Worm (Caenorhabditis elegans) whole organism, L1 larva: ENCODE data around the gene F55C12.2.

ENCODE experiments used
- C16A3.4 ChIP-seq: fragments of 150-350 bp; optimal IDR thresholded peaks from 2 replicates; lab custom pipeline; 2014; ENCODE audit warnings: missing biosample characterization, missing genetic modification characterization
- C34B4.2 ChIP-seq: sonication (generic microtip); optimal IDR thresholded peaks from 2 replicates; lab custom pipeline; 2017; ENCODE audit warnings: mild to moderate bottlenecking, missing genetic modification characterization, missing compliant biosample characterization
- Y116A8C.19 ChIP-seq: sonication (generic microtip); optimal IDR thresholded peaks from 2 replicates; lab custom pipeline; 2016; ENCODE audit warnings: missing compliant biosample characterization, missing genetic modification characterization, borderline replicate concordance
- aha-1 ChIP-seq: fragments of 150-350 bp; optimal IDR thresholded peaks from 2 replicates; lab custom pipeline; 2014; ENCODE audit warnings: missing biosample characterization, missing genetic modification characterization
- alr-1 ChIP-seq: fragments of 200-800 bp; sonication (Bioruptor generic); optimal IDR thresholded peaks from 2 replicates; lab custom pipeline; 2018; ENCODE audit warnings: borderline replicate concordance, mild to moderate bottlenecking, missing genetic modification characterization, missing compliant biosample characterization
- aly-2 ChIP-seq: fragments of 150-350 bp; optimal IDR thresholded peaks from 2 replicates; lab custom pipeline; 2014; ENCODE audit warnings: missing biosample characterization, missing genetic modification characterization
- ama-1 ChIP-seq: fragments of 150-350 bp; optimal IDR thresholded peaks from 2 replicates; lab custom pipeline; 2014
- blmp-1 ChIP-seq: fragments of 150-350 bp; optimal IDR thresholded peaks from 2 replicates; lab custom pipeline; 2014; ENCODE audit warnings: missing biosample characterization, missing genetic modification characterization
- ceh-63 ChIP-seq: fragments of 200-800 bp; sonication (Bioruptor generic); optimal IDR thresholded peaks from 2 replicates; lab custom pipeline; 2018; ENCODE audit warnings: mild to moderate bottlenecking, missing genetic modification characterization, missing compliant biosample characterization
- ceh-8 ChIP-seq: fragments of 200-800 bp; sonication (Bioruptor generic); optimal IDR thresholded peaks from 2 replicates; lab custom pipeline; 2018; ENCODE audit warnings: mild to moderate bottlenecking, missing genetic modification characterization, moderate library complexity, missing compliant biosample characterization
- ceh-82 ChIP-seq, 3 experiments: fragments of 150-350 bp in 1 of 3; sonication (generic microtip) in 2 of 3; optimal IDR thresholded peaks; 2 replicates each; lab custom pipeline; 2014 to 2017; ENCODE audit warnings: missing biosample characterization in 3 of 3, missing genetic modification characterization in 3 of 3
- dpl-1 ChIP-seq, 3 experiments: fragments of 150-350 bp in 2 of 3; sonication (generic microtip) in 1 of 3; optimal IDR thresholded peaks; 2 replicates each; lab custom pipeline; 2014 to 2017; ENCODE audit warnings: missing biosample characterization in 3 of 3, missing genetic modification characterization in 3 of 3, missing genetic modification reagents in 3 of 3
- efl-1 ChIP-seq, 4 experiments: fragments of 150-350 bp; optimal IDR thresholded peaks in 3 of 4; peaks in 1 of 4; 1 replicate in 1 of 4; 2 replicates in 3 of 4; lab custom pipeline; 2014; ENCODE audit warnings: missing biosample characterization in 2 of 4, missing genetic modification characterization in 2 of 4, missing genetic modification reagents in 2 of 4
- elt-2 ChIP-seq: sonication (generic microtip); optimal IDR thresholded peaks from 2 replicates; lab custom pipeline; 2016; ENCODE audit warnings: missing genetic modification characterization, mild to moderate bottlenecking, inconsistent platforms, missing compliant biosample characterization, missing genetic modification reagents
- fkh-10 ChIP-seq: sonication (generic microtip); optimal IDR thresholded peaks from 2 replicates; lab custom pipeline; 2017; ENCODE audit warnings: missing biosample characterization, missing genetic modification reagents, missing genetic modification characterization
- fos-1 ChIP-seq: fragments of 150-350 bp; optimal IDR thresholded peaks from 2 replicates; lab custom pipeline; 2014; ENCODE audit warnings: missing biosample characterization, missing genetic modification characterization
- grh-1 ChIP-seq: fragments of 200-800 bp; sonication (Bioruptor generic); IDR thresholded peaks from 2 replicates; pipeline ENCODE4 v1.3.6; 2022; ENCODE audit warnings: missing genetic modification reagents, missing genetic modification characterization, missing compliant biosample characterization
- hpl-2 ChIP-seq: fragments of 150-350 bp; optimal IDR thresholded peaks from 2 replicates; lab custom pipeline; 2014; ENCODE audit warnings: missing biosample characterization, missing genetic modification reagents, missing genetic modification characterization
- isw-1 ChIP-seq: fragments of 200-800 bp; sonication (Bioruptor generic); IDR thresholded peaks from 2 replicates; pipeline ENCODE4 v1.3.6; 2022; ENCODE audit warnings: missing genetic modification characterization, missing compliant biosample characterization
- jun-1 ChIP-seq: fragments of 150-350 bp; optimal IDR thresholded peaks from 2 replicates; lab custom pipeline; 2014; ENCODE audit warnings: missing biosample characterization, missing genetic modification reagents, missing genetic modification characterization
- lin-13 ChIP-seq: fragments of 150-350 bp; optimal IDR thresholded peaks from 2 replicates; lab custom pipeline; 2014; ENCODE audit warnings: missing biosample characterization, missing genetic modification reagents, missing genetic modification characterization
- lin-14 ChIP-seq: fragments of 200-800 bp; sonication (Bioruptor generic); optimal IDR thresholded peaks from 2 replicates; lab custom pipeline; 2018; ENCODE audit warnings: mild to moderate bottlenecking, missing genetic modification characterization, moderate library complexity, missing compliant biosample characterization
- lin-35 ChIP-seq, 2 experiments: fragments of 150-350 bp; optimal IDR thresholded peaks; 2 replicates each; lab custom pipeline; 2014; ENCODE audit warnings: missing biosample characterization in 2 of 2, missing genetic modification characterization in 2 of 2, missing genetic modification reagents in 2 of 2
- lin-39 ChIP-seq: fragments of 150-350 bp; optimal IDR thresholded peaks from 2 replicates; lab custom pipeline; 2014; ENCODE audit warnings: missing biosample characterization, missing genetic modification reagents, missing genetic modification characterization
- lir-3 ChIP-seq: sonication (generic microtip); optimal IDR thresholded peaks from 2 replicates; lab custom pipeline; 2016; ENCODE audit warnings: mild to moderate bottlenecking, missing genetic modification characterization, moderate library complexity, missing compliant biosample characterization; ENCODE audit not compliant: poor library complexity
- lsy-2 ChIP-seq, 2 experiments: fragments of 150-350 bp; optimal IDR thresholded peaks; 2 replicates each; lab custom pipeline; 2014; ENCODE audit warnings: missing biosample characterization in 2 of 2, missing genetic modification characterization in 2 of 2
- mdl-1 ChIP-seq, 2 experiments: fragments of 150-350 bp; optimal IDR thresholded peaks; 2 replicates each; lab custom pipeline; 2014 to 2017; ENCODE audit warnings: missing biosample characterization in 2 of 2, missing genetic modification characterization in 2 of 2, inconsistent platforms in 1 of 2
- mep-1 ChIP-seq: fragments of 150-350 bp; optimal IDR thresholded peaks from 2 replicates; lab custom pipeline; 2014; ENCODE audit warnings: missing biosample characterization, missing genetic modification characterization
- nhr-11 ChIP-seq: fragments of 150-350 bp; optimal IDR thresholded peaks from 2 replicates; lab custom pipeline; 2014; ENCODE audit warnings: missing biosample characterization, missing genetic modification characterization
- nhr-19 ChIP-seq: fragments of 200-800 bp; sonication (Bioruptor generic); conservative IDR thresholded peaks from 2 replicates; pipeline ENCODE4 v1.3.6; 2022; ENCODE audit warnings: missing genetic modification characterization, missing compliant biosample characterization
- nhr-20 ChIP-seq: sonication (generic microtip); optimal IDR thresholded peaks from 2 replicates; lab custom pipeline; 2016; ENCODE audit warnings: mild to moderate bottlenecking, missing genetic modification characterization, missing compliant biosample characterization
- nhr-237 ChIP-seq: fragments of 150-350 bp; optimal IDR thresholded peaks from 2 replicates; lab custom pipeline; 2014; ENCODE audit warnings: missing biosample characterization, missing genetic modification characterization
- nhr-28 ChIP-seq: fragments of 150-350 bp; optimal IDR thresholded peaks from 2 replicates; lab custom pipeline; 2014; ENCODE audit warnings: missing biosample characterization, missing genetic modification characterization
- nhr-71 ChIP-seq: sonication (generic microtip); optimal IDR thresholded peaks from 2 replicates; lab custom pipeline; 2016; ENCODE audit warnings: mild to moderate bottlenecking, missing genetic modification characterization, moderate library complexity, missing compliant biosample characterization
- nhr-76 ChIP-seq: sonication (generic microtip); optimal IDR thresholded peaks from 2 replicates; lab custom pipeline; 2017; ENCODE audit warnings: missing biosample characterization, missing genetic modification characterization
- nhr-85 ChIP-seq: sonication (generic microtip); peaks from one replicate; lab custom pipeline; 2016; ENCODE audit warnings: missing genetic modification characterization, inconsistent platforms, missing compliant biosample characterization
- pag-3 ChIP-seq: sonication (generic microtip); optimal IDR thresholded peaks from 2 replicates; lab custom pipeline; 2017; ENCODE audit warnings: missing genetic modification characterization, mild to moderate bottlenecking, missing compliant biosample characterization, antibody characterized with exemption, borderline replicate concordance; ENCODE audit not compliant: insufficient read depth
- pax-3 ChIP-seq: fragments of 200-800 bp; sonication (Bioruptor generic); optimal IDR thresholded peaks from 2 replicates; lab custom pipeline; 2018; ENCODE audit warnings: mild to moderate bottlenecking, missing genetic modification characterization, moderate library complexity, missing compliant biosample characterization
- pqm-1 ChIP-seq: sonication (generic microtip); optimal IDR thresholded peaks from 3 replicates; lab custom pipeline; 2017; ENCODE audit warnings: missing biosample characterization, missing genetic modification characterization
- rnt-1 ChIP-seq: sonication (generic microtip); optimal IDR thresholded peaks from 2 replicates; lab custom pipeline; 2016; ENCODE audit warnings: mild to moderate bottlenecking, missing genetic modification characterization, moderate library complexity, missing compliant biosample characterization
- snpc-4 ChIP-seq: fragments of 150-350 bp; optimal IDR thresholded peaks from 2 replicates; lab custom pipeline; 2014; ENCODE audit warnings: missing biosample characterization, missing genetic modification characterization
- sox-4 ChIP-seq: sonication (generic microtip); optimal IDR thresholded peaks from 2 replicates; lab custom pipeline; 2016; ENCODE audit warnings: missing genetic modification characterization, missing compliant biosample characterization
- sptf-1 ChIP-seq: fragments of 150-350 bp; optimal IDR thresholded peaks from 2 replicates; lab custom pipeline; 2014; ENCODE audit warnings: missing biosample characterization, missing genetic modification characterization
- sup-37 ChIP-seq: fragments of 200-800 bp; sonication (Bioruptor generic); optimal IDR thresholded peaks from 2 replicates; lab custom pipeline; 2018; ENCODE audit warnings: mild to moderate bottlenecking, missing genetic modification characterization, missing compliant biosample characterization
- swsn-7 ChIP-seq: sonication (generic microtip); optimal IDR thresholded peaks from 2 replicates; lab custom pipeline; 2016; ENCODE audit warnings: missing genetic modification characterization, missing compliant biosample characterization
- tbx-2 ChIP-seq: sonication (generic microtip); optimal IDR thresholded peaks from 2 replicates; lab custom pipeline; 2016; ENCODE audit warnings: missing genetic modification characterization, missing compliant biosample characterization
- unc-86 ChIP-seq: sonication (generic microtip); optimal IDR thresholded peaks from 2 replicates; lab custom pipeline; 2016; ENCODE audit warnings: missing genetic modification characterization, missing compliant biosample characterization
- unc-98 ChIP-seq: fragments of 200-800 bp; sonication (Bioruptor generic); IDR thresholded peaks from 2 replicates; pipeline ENCODE4 v1.3.6; 2022; ENCODE audit warnings: missing genetic modification characterization, missing compliant biosample characterization
- vab-15 ChIP-seq: sonication (generic microtip); optimal IDR thresholded peaks from 2 replicates; lab custom pipeline; 2017; ENCODE audit warnings: missing genotype, mild to moderate bottlenecking, missing genetic modification characterization, missing compliant biosample characterization
- xbp-1 ChIP-seq: sonication (generic microtip); optimal IDR thresholded peaks from 2 replicates; lab custom pipeline; 2016; ENCODE audit warnings: missing genetic modification characterization, missing compliant biosample characterization
- zip-4 ChIP-seq: fragments of 200-800 bp; sonication (Bioruptor generic); optimal IDR thresholded peaks from 2 replicates; lab custom pipeline; 2018; ENCODE audit warnings: mild to moderate bottlenecking, missing genetic modification characterization, moderate library complexity, missing compliant biosample characterization
- ztf-4 ChIP-seq: fragments of 150-350 bp; optimal IDR thresholded peaks from 2 replicates; lab custom pipeline; 2014; ENCODE audit warnings: missing biosample characterization, missing genetic modification characterization

F55C12.2 gene

ce11 chrII:5885966-5886621 is 9.5 kb downstream of the F55C12.2 start:
- TF ChIP-seq tbx-2 (tag; lab: Kevin White, UChicago) (no peak), ceh-8 (GFP tag; lab: Kevin White, UChicago) (no peak), pag-3 (peak; percentile 57), nhr-85 (tag; lab: Kevin White, UChicago) (peak; percentile 88), ceh-63 (GFP tag; lab: Kevin White, UChicago) (no peak), xbp-1 (tag; lab: Kevin White, UChicago) (no peak), pax-3 (tag; lab: Kevin White, UChicago) (no peak), nhr-28 (no peak), lsy-2 (tag; optimal IDR thresholded peaks at IDR 0.05; lab: Kevin White, UChicago) (peak in 1 of 2 experiments; percentile 33), pqm-1 (tag; lab: Kevin White, UChicago) (no peak), nhr-19 (GFP tag; lab: Robert Waterston, UW) (0 out of 2 replicates have a peak, but pooled peaks have one; percentile 23), lin-14 (GFP tag; lab: Kevin White, UChicago) (peak; percentile 68), efl-1 (optimal IDR thresholded peaks at IDR 0.05; lab: Kevin White, UChicago) (no peak), efl-1 (GFP tag; optimal IDR thresholded peaks at IDR 0.05 in 1 of 2; lab: Kevin White, UChicago) (peak in 1 of 2 experiments; percentile 90), aly-2 (no peak), fkh-10 (GFP tag; lab: Kevin White, UChicago) (no peak), mep-1 (tag; lab: Kevin White, UChicago) (no peak), isw-1 (GFP tag; lab: Robert Waterston, UW) (no peak), Y116A8C.19 (tag; lab: Kevin White, UChicago) (no peak), sup-37 (GFP tag; lab: Kevin White, UChicago) (no peak), sptf-1 (tag; lab: Kevin White, UChicago) (no peak), C16A3.4 (no peak), dpl-1 (GFP tag; optimal IDR thresholded peaks at IDR 0.05; lab: Kevin White, UChicago) (no peak), lir-3 (tag; lab: Kevin White, UChicago) (no peak), mdl-1 (tag; optimal IDR thresholded peaks at IDR 0.05; lab: Kevin White, UChicago) (peak in 1 of 2 experiments; percentile 15), rnt-1 (tag; lab: Kevin White, UChicago) (no peak), vab-15 (no peak), nhr-237 (tag; lab: Kevin White, UChicago) (no peak), snpc-4 (tag; lab: Kevin White, UChicago) (no peak), lin-35 (GFP tag; optimal IDR thresholded peaks at IDR 0.05; lab: Kevin White, UChicago) (peak in 1 of 2 experiments; percentile 58), nhr-71 (tag; lab: Kevin White, UChicago) (peak; percentile 6), lin-13 (GFP tag; lab: Kevin White, UChicago) (no peak), C34B4.2 (no peak), aha-1 (tag; lab: Kevin White, UChicago) (no peak), lin-39 (tag; lab: Kevin White, UChicago) (no peak), ama-1 (lab: Kevin White, UChicago) (no peak), fos-1 (tag; lab: Kevin White, UChicago) (no peak), ceh-82 (tag; optimal IDR thresholded peaks at IDR 0.05; lab: Kevin White, UChicago) (no peak), alr-1 (tag; lab: Kevin White, UChicago) (no peak), elt-2 (tag; lab: Kevin White, UChicago) (peak; percentile 28), hpl-2 (peak; percentile 6), jun-1 (tag; lab: Kevin White, UChicago) (peak; percentile 46), sox-4 (no peak), blmp-1 (tag; lab: Kevin White, UChicago) (peak; percentile 95), unc-98 (GFP tag; lab: Robert Waterston, UW) (no peak), zip-4 (GFP tag; lab: Kevin White, UChicago) (peak; percentile 28), nhr-11 (tag; lab: Kevin White, UChicago) (no peak), swsn-7 (no peak), unc-86 (tag; lab: Kevin White, UChicago) (no peak), nhr-20 (tag; lab: Kevin White, UChicago) (no peak), grh-1 (GFP tag; lab: Robert Waterston, UW) (no peak; the same call in 1 of the 2 replicates), ztf-4 (tag; lab: Kevin White, UChicago) (no peak), nhr-76 (tag; lab: Kevin White, UChicago) (no peak)
